Worm (Caenorhabditis elegans): ENCODE results near the gene lgc-44.

- peak; percentile 41 for TF ChIP-seq fkh-10 (GFP tag; optimal IDR thresholded peaks at IDR 0.05)
- no peak for TF ChIP-seq attf-4 (tag; optimal IDR thresholded peaks at IDR 0.05)
- TF ChIP-seq pha-4 (GFP tag; IDR thresholded peaks at IDR 0.05), result 0 out of 2 replicates have a peak, but pooled peaks have one; percentile 7
- TF ChIP-seq pha-4 (tag; optimal IDR thresholded peaks at IDR 0.05), result no peak
- 0 out of 2 replicates have a peak, but pooled peaks have one; percentile 24 for TF ChIP-seq vab-7 (GFP tag; IDR thresholded peaks at IDR 0.05)
- no peak for TF ChIP-seq lin-39 (tag; optimal IDR thresholded peaks at IDR 0.05)
- no peak for TF ChIP-seq nhr-237 (tag; optimal IDR thresholded peaks at IDR 0.05)
- no peak for TF ChIP-seq nhr-25 (tag; optimal IDR thresholded peaks at IDR 0.05; ENCODE audit: borderline replicate concordance, insufficient read depth)
- TF ChIP-seq aly-2 (tag; optimal IDR thresholded peaks at IDR 0.05), result no peak
- peak; percentile 85 for TF ChIP-seq ctbp-1 (GFP tag; IDR thresholded peaks at IDR 0.05)
Measured at ce11 chrV:11641298-11641787, 31.1 kb downstream of the lgc-44 start.

Data from whole organism, L4 larva.